Fruit fly (Drosophila melanogaster) whole organism, embryonic: ENCODE measurements around the gene CG8562.

Experiments used
- Atf-2 ChIP-seq: fragments of 200-800 bp; sonication (Bioruptor generic); optimal IDR thresholded peaks from 2 replicates; lab custom pipeline; 2016; ENCODE audit warnings: missing biosample characterization, missing genetic modification characterization
- Bgb ChIP-seq: fragments of 200-800 bp; sonication (Bioruptor generic); IDR thresholded peaks from 2 replicates; pipeline ENCODE4 v1.3.6; 2022; ENCODE audit warnings: missing biosample characterization, missing genetic modification characterization; ENCODE audit not compliant: partially characterized antibody
- CG10267 ChIP-seq: fragments of 200-800 bp; sonication (Bioruptor generic); optimal IDR thresholded peaks from 2 replicates; lab custom pipeline; 2018; ENCODE audit warnings: missing biosample characterization, mild to moderate bottlenecking, missing genetic modification characterization, moderate library complexity
- CG11093 ChIP-seq: fragments of 200-800 bp; sonication (Bioruptor generic); IDR thresholded peaks from 3 replicates; pipeline ENCODE4 v1.3.6; 2022; ENCODE audit warnings: missing biosample characterization, missing genetic modification characterization
- CG12391 ChIP-seq: fragments of 200-800 bp; sonication (Bioruptor generic); optimal IDR thresholded peaks from 3 replicates; lab custom pipeline; 2018; ENCODE audit warnings: missing biosample characterization, mild to moderate bottlenecking, missing genetic modification characterization, moderate library complexity
- CG13296 ChIP-seq: fragments of 200-800 bp; sonication (Bioruptor generic); optimal IDR thresholded peaks from 3 replicates; lab custom pipeline; 2018; ENCODE audit warnings: missing biosample characterization, mild to moderate bottlenecking, missing genetic modification characterization
- CG15011 ChIP-seq: fragments of 200-800 bp; sonication (Bioruptor generic); optimal IDR thresholded peaks from 3 replicates; lab custom pipeline; 2018; ENCODE audit warnings: missing biosample characterization, mild to moderate bottlenecking, missing genetic modification characterization
- CG16779 ChIP-seq: fragments of 200-800 bp; sonication (Bioruptor generic); IDR thresholded peaks from 2 replicates; pipeline ENCODE4 v1.3.6; 2022; ENCODE audit warnings: missing biosample characterization, missing genetic modification characterization
- CG1832 ChIP-seq: fragments of 200-800 bp; sonication (Bioruptor generic); optimal IDR thresholded peaks from 2 replicates; lab custom pipeline; 2017; ENCODE audit warnings: missing biosample characterization, mild to moderate bottlenecking, missing genetic modification characterization, inconsistent platforms
- CG2678 ChIP-seq: fragments of 200-800 bp; sonication (Bioruptor generic); optimal IDR thresholded peaks from 3 replicates; lab custom pipeline; 2019; ENCODE audit warnings: missing biosample characterization, mild to moderate bottlenecking, missing genetic modification characterization, moderate library complexity
- CG4328 ChIP-seq: fragments of 200-800 bp; sonication (Bioruptor generic); optimal IDR thresholded peaks from 3 replicates; lab custom pipeline; 2017; ENCODE audit warnings: missing biosample characterization, missing genetic modification reagents, missing genetic modification characterization
- CG4424 ChIP-seq: fragments of 200-800 bp; sonication (Bioruptor generic); optimal IDR thresholded peaks from 3 replicates; lab custom pipeline; 2016; ENCODE audit warnings: missing biosample characterization, missing genetic modification characterization
- CG6791 ChIP-seq: fragments of 200-800 bp; sonication (Bioruptor generic); IDR thresholded peaks from 3 replicates; pipeline ENCODE4 v1.3.6; 2022; ENCODE audit warnings: missing biosample characterization, missing genetic modification characterization; ENCODE audit not compliant: partially characterized antibody
- CG7271 ChIP-seq: fragments of 200-800 bp; sonication (Bioruptor generic); optimal IDR thresholded peaks from 2 replicates; lab custom pipeline; 2018; ENCODE audit warnings: missing biosample characterization, mild to moderate bottlenecking, missing genetic modification characterization, moderate library complexity
- Dad ChIP-seq: fragments of 200-800 bp; sonication (Bioruptor generic); optimal IDR thresholded peaks from 3 replicates; lab custom pipeline; 2016; ENCODE audit warnings: missing biosample characterization, missing genetic modification characterization
- Doc3 ChIP-seq: fragments of 200-800 bp; sonication (Bioruptor generic); IDR thresholded peaks from 3 replicates; pipeline ENCODE4 v1.3.6; 2022; ENCODE audit warnings: missing biosample characterization, missing genetic modification characterization; ENCODE audit not compliant: partially characterized antibody
- Drgx ChIP-seq: fragments of 200-800 bp; sonication (Bioruptor generic); IDR thresholded peaks from 2 replicates; pipeline ENCODE4 v1.3.6; 2022; ENCODE audit warnings: missing biosample characterization, missing genetic modification characterization
- E2f2 ChIP-seq: fragments of 200-800 bp; sonication (Bioruptor generic); IDR thresholded peaks from 2 replicates; pipeline ENCODE4 v1.3.6; 2022; ENCODE audit warnings: missing biosample characterization, missing genetic modification characterization
- Fer1 ChIP-seq: fragments of 200-800 bp; sonication (Bioruptor generic); optimal IDR thresholded peaks from 2 replicates; lab custom pipeline; 2017; ENCODE audit warnings: missing biosample characterization, mild to moderate bottlenecking, missing genetic modification characterization
- H15 ChIP-seq: fragments of 200-800 bp; sonication (Bioruptor generic); IDR thresholded peaks from 3 replicates; pipeline ENCODE4 v1.3.6; 2022; ENCODE audit warnings: missing biosample characterization, missing genetic modification characterization
- HLH3B ChIP-seq: fragments of 200-800 bp; sonication (Bioruptor generic); IDR thresholded peaks from 2 replicates; pipeline ENCODE4 v1.3.6; 2022; ENCODE audit warnings: missing biosample characterization, missing genetic modification characterization
- Hr51 ChIP-seq, 2 experiments: fragments of 200-800 bp; sonication (Bioruptor generic); optimal IDR thresholded peaks; 2 replicates in 1 of 2; 3 replicates in 1 of 2; lab custom pipeline; 2016 to 2018; ENCODE audit warnings: missing biosample characterization in 2 of 2, missing genetic modification characterization in 2 of 2, mild to moderate bottlenecking in 1 of 2, moderate library complexity in 1 of 2
- Lpt ChIP-seq: fragments of >200 bp; optimal IDR thresholded peaks from 2 replicates; lab custom pipeline; 2018; ENCODE audit warnings: missing biosample characterization, missing genetic modification characterization
- MBD-R2 ChIP-seq: fragments of 200-800 bp; sonication (Bioruptor generic); IDR thresholded peaks from 2 replicates; pipeline ENCODE4 v1.3.6; 2022; ENCODE audit warnings: missing biosample characterization, missing genetic modification characterization
- MTF-1 ChIP-seq: fragments of 200-800 bp; sonication (Bioruptor generic); optimal IDR thresholded peaks from 2 replicates; lab custom pipeline; 2018; ENCODE audit warnings: missing biosample characterization, mild to moderate bottlenecking, missing genetic modification characterization, borderline replicate concordance
- Med ChIP-seq: fragments of 200-800 bp; sonication (Bioruptor generic); peaks from one replicate; lab custom pipeline; 2016; ENCODE audit warnings: missing biosample characterization, missing genetic modification characterization, mild to moderate bottlenecking, inconsistent platforms, moderate library complexity
- Opbp ChIP-seq: fragments of 200-800 bp; sonication (Bioruptor generic); IDR thresholded peaks from 3 replicates; pipeline ENCODE4 v1.3.6; 2022; ENCODE audit warnings: missing biosample characterization, missing genetic modification characterization; ENCODE audit not compliant: partially characterized antibody
- Rfx ChIP-seq: fragments of 200-800 bp; sonication (Bioruptor generic); IDR thresholded peaks from 2 replicates; pipeline ENCODE4 v1.3.6; 2022; ENCODE audit warnings: missing biosample characterization, missing genetic modification characterization
- Xrp1 ChIP-seq: fragments of 200-800 bp; sonication (Bioruptor generic); IDR thresholded peaks from 2 replicates; pipeline ENCODE4 v1.3.6; 2022; ENCODE audit warnings: missing biosample characterization, missing genetic modification characterization
- ap ChIP-seq: fragments of 200-800 bp; sonication (Bioruptor generic); IDR thresholded peaks from 2 replicates; pipeline ENCODE4 v1.3.6; 2022; ENCODE audit warnings: missing biosample characterization, missing genetic modification characterization
- ato ChIP-seq: fragments of 200-800 bp; sonication (Bioruptor generic); IDR thresholded peaks from 2 replicates; pipeline ENCODE4 v1.3.6; 2022; ENCODE audit warnings: missing biosample characterization, missing genetic modification characterization; ENCODE audit not compliant: partially characterized antibody
- bbx ChIP-seq: fragments of 200-800 bp; sonication (Bioruptor generic); IDR thresholded peaks from 2 replicates; pipeline ENCODE4 v1.3.6; 2022; ENCODE audit warnings: missing biosample characterization, missing genetic modification characterization; ENCODE audit not compliant: partially characterized antibody
- bcd ChIP-seq: fragments of 200-800 bp; sonication (Bioruptor generic); optimal IDR thresholded peaks from 2 replicates; lab custom pipeline; 2017; ENCODE audit warnings: missing biosample characterization, mild to moderate bottlenecking, missing genetic modification characterization
- gcm2 ChIP-seq: fragments of 200-800 bp; sonication (Bioruptor generic); optimal IDR thresholded peaks from 2 replicates; lab custom pipeline; 2016; ENCODE audit warnings: missing biosample characterization, missing genetic modification characterization
- gem ChIP-seq: fragments of 200-800 bp; sonication (Bioruptor generic); optimal IDR thresholded peaks from 2 replicates; lab custom pipeline; 2019; ENCODE audit warnings: missing biosample characterization, mild to moderate bottlenecking, missing genetic modification characterization, moderate library complexity
- gfzf ChIP-seq: fragments of 200-800 bp; sonication (Bioruptor generic); optimal IDR thresholded peaks from 2 replicates; lab custom pipeline; 2016; ENCODE audit warnings: missing biosample characterization, mild to moderate bottlenecking, missing genetic modification characterization, moderate library complexity
- grn ChIP-seq: fragments of 200-800 bp; sonication (Bioruptor generic); optimal IDR thresholded peaks from 3 replicates; lab custom pipeline; 2017; ENCODE audit warnings: missing biosample characterization, missing genetic modification characterization
- odd ChIP-seq: fragments of 200-800 bp; sonication (Bioruptor generic); optimal IDR thresholded peaks from 2 replicates; lab custom pipeline; 2017; ENCODE audit warnings: missing biosample characterization, mild to moderate bottlenecking, missing genetic modification characterization
- pho ChIP-seq: fragments of 200-800 bp; sonication (Bioruptor generic); optimal IDR thresholded peaks from 2 replicates; lab custom pipeline; 2016; ENCODE audit warnings: missing biosample characterization, missing genetic modification characterization
- phol ChIP-seq: fragments of 200-800 bp; sonication (Bioruptor generic); optimal IDR thresholded peaks from 3 replicates; lab custom pipeline; 2018; ENCODE audit warnings: missing biosample characterization, mild to moderate bottlenecking, missing genetic modification characterization, moderate library complexity
- prd ChIP-seq, 3 experiments: fragments of >200 bp in 2 of 3; fragments of 200-800 bp in 1 of 3; sonication (Bioruptor generic) in 1 of 3; optimal IDR thresholded peaks in 2 of 3; IDR thresholded peaks in 1 of 3; 2 replicates in 2 of 3; 3 replicates in 1 of 3; pipeline versions ENCODE4 v1.3.6 to Lab custom; 2017 to 2022; ENCODE audit warnings: missing biosample characterization in 1 of 3, missing genetic modification characterization in 1 of 3
- row ChIP-seq: fragments of 200-800 bp; sonication (Bioruptor generic); IDR thresholded peaks from 3 replicates; pipeline ENCODE4 v1.3.6; 2022; ENCODE audit warnings: missing biosample characterization, missing genetic modification characterization
- sens ChIP-seq: fragments of 200-800 bp; sonication (Bioruptor generic); peaks from one replicate; lab custom pipeline; 2016; ENCODE audit warnings: missing biosample characterization, missing genetic modification characterization
- so ChIP-seq: fragments of 200-800 bp; sonication (Bioruptor generic); IDR thresholded peaks from 3 replicates; pipeline ENCODE4 v1.3.6; 2022; ENCODE audit warnings: missing biosample characterization, missing genetic modification characterization
- tx ChIP-seq: fragments of 200-800 bp; sonication (Bioruptor generic); optimal IDR thresholded peaks from 2 replicates; lab custom pipeline; 2016; ENCODE audit warnings: missing biosample characterization, missing genetic modification characterization
- vfl ChIP-seq: fragments of 200-800 bp; sonication (Bioruptor generic); optimal IDR thresholded peaks from 2 replicates; lab custom pipeline; 2016; ENCODE audit warnings: missing biosample characterization, missing genetic modification characterization
- wdn ChIP-seq: fragments of 200-800 bp; sonication (Bioruptor generic); IDR thresholded peaks from 2 replicates; pipeline ENCODE4 v1.3.6; 2022; ENCODE audit warnings: missing biosample characterization, missing genetic modification characterization
- wek ChIP-seq: fragments of 200-800 bp; sonication (Bioruptor generic); optimal IDR thresholded peaks from 3 replicates; lab custom pipeline; 2018; ENCODE audit warnings: missing biosample characterization, mild to moderate bottlenecking, missing genetic modification characterization, moderate library complexity
- wor ChIP-seq: fragments of 200-800 bp; sonication (Bioruptor generic); IDR thresholded peaks from 2 replicates; pipeline ENCODE4 v1.3.6; 2022; ENCODE audit warnings: missing biosample characterization, missing genetic modification characterization
- z ChIP-seq: fragments of 200-800 bp; sonication (Bioruptor generic); IDR thresholded peaks from 3 replicates; pipeline ENCODE4 v1.3.6; 2022; ENCODE audit warnings: missing biosample characterization, missing genetic modification characterization

CG8562 gene

DNA sequence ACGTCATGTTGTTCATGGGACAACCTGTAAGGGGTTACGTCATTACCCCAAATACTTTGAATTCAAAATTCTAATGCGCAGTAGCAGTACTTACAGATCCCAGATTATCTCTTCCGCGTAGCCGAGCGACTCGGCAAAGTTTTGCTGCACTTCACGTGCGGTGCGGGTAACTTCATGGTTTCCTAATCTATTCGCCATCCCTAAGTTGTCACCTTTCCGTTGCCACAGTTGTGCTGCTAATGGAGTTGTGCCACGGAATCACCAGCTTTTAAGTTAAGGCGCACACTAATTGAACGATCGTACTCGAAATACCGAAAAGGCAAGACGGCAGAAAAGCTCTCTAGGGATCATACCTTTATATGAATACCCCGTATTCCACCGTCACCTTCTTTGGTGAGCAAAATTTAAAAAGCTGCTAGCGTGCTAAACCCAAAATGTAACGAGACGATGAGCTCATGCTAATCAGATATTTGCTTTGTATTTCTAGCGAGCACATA lies 38.2 kb upstream of the CG8562 start, which contains the start of gene pst (continued):
- peak; percentile 52; the same call in 1 of the 2 replicates for TF ChIP-seq CG16779 (GFP tag; lab: Robert Waterston, UW)
- TF ChIP-seq Fer1 (GFP tag; lab: Kevin White, UChicago), result peak; percentile 24
- no peak; the same call in 2 of the 3 replicates for TF ChIP-seq so (GFP tag; lab: Robert Waterston, UW)
- TF ChIP-seq z (GFP tag; lab: Robert Waterston, UW), result no peak
- TF ChIP-seq Med, result peak; percentile 78
- no peak for TF ChIP-seq CG13296 (GFP tag; lab: Kevin White, UChicago)
- TF ChIP-seq Xrp1 (GFP tag; lab: Robert Waterston, UW), result no peak
- peak; percentile 52; the same call in 1 of the 2 replicates for TF ChIP-seq E2f2 (GFP tag; lab: Robert Waterston, UW)
- no peak for TF ChIP-seq CG10267 (tag; lab: Kevin White, UChicago)
- no peak for TF ChIP-seq gcm2
- TF ChIP-seq Drgx (GFP tag; lab: Robert Waterston, UW), result no peak; the same call in 1 of the 2 replicates
- no peak for TF ChIP-seq CG11093 (GFP tag; lab: Robert Waterston, UW)
- peak; percentile 64 for TF ChIP-seq Bgb (GFP tag; lab: Robert Waterston, UW)
- no peak for TF ChIP-seq prd (optimal IDR thresholded peaks at IDR 0.05; lab: Kevin White, UChicago)
- TF ChIP-seq prd (GFP tag; IDR thresholded peaks at IDR 0.05; lab: Robert Waterston, UW), result no peak
- peak; percentile 69 for TF ChIP-seq bbx (GFP tag; lab: Robert Waterston, UW)
- TF ChIP-seq Atf-2 (GFP tag; lab: Kevin White, UChicago), result peak; percentile 14
- TF ChIP-seq odd (GFP tag; lab: Kevin White, UChicago), result peak; percentile 32
- TF ChIP-seq H15, result 0 out of 3 replicates have a peak, but pooled peaks have one; percentile 44
- no peak for TF ChIP-seq CG2678 (tag; lab: Kevin White, UChicago)
- no peak for TF ChIP-seq CG4328 (GFP tag; lab: Kevin White, UChicago)
- TF ChIP-seq sens (GFP tag; lab: Kevin White, UChicago), result peak; percentile 31
- TF ChIP-seq gem, result no peak
- TF ChIP-seq CG7271 (tag; lab: Kevin White, UChicago), result no peak
- TF ChIP-seq gfzf (GFP tag; lab: Kevin White, UChicago), result peak; percentile 70
- TF ChIP-seq CG1832 (GFP tag; lab: Kevin White, UChicago), result no peak
- TF ChIP-seq MBD-R2 (GFP tag; lab: Robert Waterston, UW), result no peak
- TF ChIP-seq CG15011, result no peak
- TF ChIP-seq Doc3 (GFP tag; lab: Robert Waterston, UW), result no peak
- no peak for TF ChIP-seq phol (tag; lab: Kevin White, UChicago)
- TF ChIP-seq Rfx (GFP tag; lab: Robert Waterston, UW), result peak; percentile 27; the same call in 1 of the 2 replicates
- no peak for TF ChIP-seq row
- TF ChIP-seq CG6791, result no peak
- TF ChIP-seq HLH3B (GFP tag; lab: Robert Waterston, UW), result no peak
- TF ChIP-seq CG12391, result no peak
- TF ChIP-seq wek (GFP tag; lab: Kevin White, UChicago), result peak; percentile 96

dm6 chr3L:7360324-7360852 lies 37.7 kb upstream of the CG8562 start, which contains the start of gene Sec63:
TSS of gene Sec63 (plus strand) at chr3L:7360561.
- TF ChIP-seq bcd (GFP tag; lab: Kevin White, UChicago) (peak; percentile 33), Opbp (GFP tag; lab: Robert Waterston, UW) (peak; percentile 88), Lpt (GFP tag; lab: Kevin White, UChicago) (no peak), CG4424 (GFP tag; lab: Kevin White, UChicago) (peak; percentile 45), tx (no peak), Hr51 (GFP tag; optimal IDR thresholded peaks at IDR 0.05; lab: Kevin White, UChicago) (peak; percentile 47 to 49), ap (peak; percentile 49; the same call in 1 of the 2 replicates), pho (no peak), wdn (peak; percentile 25; the same call in 1 of the 2 replicates), grn (GFP tag; lab: Kevin White, UChicago) (peak; percentile 53), wor (GFP tag; lab: Robert Waterston, UW) (no peak), vfl (GFP tag; lab: Kevin White, UChicago) (peak; percentile 4), MTF-1 (GFP tag; lab: Kevin White, UChicago) (no peak), ato (GFP tag; lab: Robert Waterston, UW) (peak; percentile 54; the same call in 1 of the 2 replicates), Dad (GFP tag; lab: Kevin White, UChicago) (peak; percentile 51)
